Worm (Caenorhabditis elegans): ENCODE results near the gene F54E7.6.

Gene F54E7.6

DNA sequence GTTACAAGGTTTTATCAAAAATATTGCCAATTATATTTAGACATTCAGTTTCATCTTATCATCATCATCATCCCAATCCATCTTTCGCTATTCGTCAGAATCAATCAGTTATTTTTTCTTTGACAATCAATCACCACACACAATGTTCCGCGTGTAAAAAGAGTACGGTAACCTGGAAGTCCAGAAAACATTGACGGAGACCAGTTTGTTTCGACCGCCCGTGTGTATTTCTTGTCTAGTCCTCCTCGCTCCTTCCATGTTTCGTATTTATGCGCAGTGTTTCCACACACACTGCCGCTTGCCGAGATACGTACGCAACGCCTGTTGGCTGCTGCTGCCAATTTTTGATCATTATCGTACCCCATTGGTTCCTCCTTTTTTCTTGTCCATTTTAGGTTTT lies 49.8 kb upstream of the F54E7.6 start (continued):
- TF ChIP-seq madf-8 (GFP tag; conservative IDR thresholded peaks at IDR 0.05): no peak
- TF ChIP-seq nhr-90 (tag; optimal IDR thresholded peaks at IDR 0.05): no peak
- no peak for TF ChIP-seq B0019.2 (GFP tag; conservative IDR thresholded peaks at IDR 0.05)
- TF ChIP-seq dpl-1 (GFP tag; optimal IDR thresholded peaks at IDR 0.05): no peak
- TF ChIP-seq gei-17 (GFP tag; optimal IDR thresholded peaks at IDR 0.05): no peak
- no peak for TF ChIP-seq Y53F4B.3 (GFP tag; IDR thresholded peaks at IDR 0.05)
- peak; percentile 12 for TF ChIP-seq attf-5 (GFP tag; optimal IDR thresholded peaks at IDR 0.05)
- TF ChIP-seq ztf-26 (tag; optimal IDR thresholded peaks at IDR 0.05): peak; percentile 29
- TF ChIP-seq madf-6 (GFP tag; IDR thresholded peaks at IDR 0.05): peak; percentile 25; the same call in 1 of the 2 replicates
- no peak for TF ChIP-seq attf-6 (GFP tag; IDR thresholded peaks at IDR 0.05)
- 0 out of 2 replicates have a peak, but pooled peaks have one; percentile 20 for TF ChIP-seq dox-1 (GFP tag; IDR thresholded peaks at IDR 0.05)
- no peak for TF ChIP-seq nfya-2 (GFP tag; IDR thresholded peaks at IDR 0.05)
- no peak for TF ChIP-seq egl-18 (GFP tag; IDR thresholded peaks at IDR 0.05)
- TF ChIP-seq Y79H2A.3 (GFP tag; conservative IDR thresholded peaks at IDR 0.05): no peak
- no peak for TF ChIP-seq die-1 (tag; optimal IDR thresholded peaks at IDR 0.05)
- TF ChIP-seq ZK185.1 (tag; optimal IDR thresholded peaks at IDR 0.05; ENCODE audit: poor library complexity, severe bottlenecking): no peak
- no peak for TF ChIP-seq zim-3 (tag; optimal IDR thresholded peaks at IDR 0.05)
- TF ChIP-seq let-607 (tag; optimal IDR thresholded peaks at IDR 0.05): peak in 1 of 2 experiments; percentile 40
- TF ChIP-seq B0336.3 (GFP tag; IDR thresholded peaks at IDR 0.05): peak; percentile 48; the same call in 1 of the 2 replicates
- no peak for TF ChIP-seq F55B11.4 (tag; optimal IDR thresholded peaks at IDR 0.05; ENCODE audit: borderline replicate concordance, insufficient read depth)
- no peak for TF ChIP-seq let-526 (GFP tag; IDR thresholded peaks at IDR 0.05)
- TF ChIP-seq ama-1 (optimal IDR thresholded peaks at IDR 0.05): no peak
- peak in 1 of 2 experiments; percentile 22 for TF ChIP-seq ama-1 (GFP tag; optimal IDR thresholded peaks at IDR 0.05)
- TF ChIP-seq nhr-120 (GFP tag; IDR thresholded peaks at IDR 0.05): no peak

DNA sequence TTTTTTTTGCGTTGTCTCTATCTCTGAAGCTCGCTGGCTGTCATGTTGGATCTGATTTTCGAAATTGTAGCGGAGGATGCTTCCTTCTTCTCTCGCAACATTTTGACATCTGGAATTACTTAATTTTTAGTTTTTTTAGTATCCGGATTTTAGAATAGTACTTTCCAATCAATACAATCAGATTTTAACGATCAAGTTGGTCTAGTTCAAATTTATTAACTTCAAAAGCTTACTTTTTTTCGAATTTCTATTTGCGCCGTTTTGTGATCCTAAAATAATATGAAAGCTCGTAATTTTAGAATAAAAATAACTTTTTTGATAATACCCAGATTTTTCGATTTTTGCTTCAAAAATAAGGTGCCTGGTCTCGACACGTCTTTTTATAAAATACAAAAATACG lies 49.2 kb upstream of the F54E7.6 start, which contains the start of gene B0336.12:
TSS of gene B0336.12 (minus strand) at position 101 of the 400 bp plus-strand sequence.
- no peak for TF ChIP-seq madf-3 (GFP tag; IDR thresholded peaks at IDR 0.05)
- TF ChIP-seq F49E8.2 (tag; optimal IDR thresholded peaks at IDR 0.05; ENCODE audit: insufficient read depth): no peak
- no peak for TF ChIP-seq madf-8 (GFP tag; conservative IDR thresholded peaks at IDR 0.05)
- no peak for TF ChIP-seq hmg-20 (GFP tag; IDR thresholded peaks at IDR 0.05)
- TF ChIP-seq rec-8 (tag; optimal IDR thresholded peaks at IDR 0.05): no peak
- TF ChIP-seq D2030.7 (GFP tag; IDR thresholded peaks at IDR 0.05): no peak
- TF ChIP-seq sptf-2 (GFP tag; optimal IDR thresholded peaks at IDR 0.05): no peak
- TF ChIP-seq mxl-1 (tag; optimal IDR thresholded peaks at IDR 0.05): no peak
- TF ChIP-seq nfya-1 (tag; optimal IDR thresholded peaks at IDR 0.05; ENCODE audit: borderline replicate concordance, insufficient read depth): no peak

DNA sequence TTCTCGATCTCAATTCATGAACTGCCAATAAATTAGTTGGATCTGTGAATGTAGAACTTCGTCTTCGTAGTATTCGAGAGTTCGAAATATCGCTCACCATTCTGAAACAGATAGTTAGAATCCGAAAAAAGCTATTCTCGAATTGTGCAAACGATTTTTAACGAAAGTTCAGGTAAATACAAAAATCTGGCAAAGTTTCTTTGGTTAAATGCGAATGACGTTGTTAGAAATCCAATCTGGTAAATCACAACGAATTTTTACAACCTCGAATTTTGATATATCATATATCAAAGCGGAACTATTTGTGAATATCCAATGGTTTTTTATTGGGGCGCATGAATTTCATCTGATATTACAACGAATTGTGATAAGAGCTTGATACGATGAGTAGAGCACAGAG lies 48.3 kb upstream of the F54E7.6 start, which contains the start of gene hpo-28:
TSS of gene hpo-28 (minus strand) at position 101 of the 400 bp plus-strand sequence.
- TF ChIP-seq lsy-27 (tag; optimal IDR thresholded peaks at IDR 0.05; ENCODE audit: borderline replicate concordance, insufficient read depth) (no peak), nhr-120 (GFP tag; IDR thresholded peaks at IDR 0.05) (no peak), akir-1 (GFP tag; optimal IDR thresholded peaks at IDR 0.05) (no peak), ceh-79 (tag; optimal IDR thresholded peaks at IDR 0.05) (no peak), snpc-3.4 (tag; optimal IDR thresholded peaks at IDR 0.05) (no peak), lin-35 (GFP tag; optimal IDR thresholded peaks at IDR 0.05) (no peak), rpc-1 (optimal IDR thresholded peaks at IDR 0.05) (no peak), rpc-1 (tag; optimal IDR thresholded peaks at IDR 0.05) (no peak), xnd-1 (tag; optimal IDR thresholded peaks at IDR 0.05) (no peak)
